Worm (Caenorhabditis elegans): ENCODE measurements around the gene C33A12.3.

- no peak for TF ChIP-seq ceh-13 (GFP tag; optimal IDR thresholded peaks at IDR 0.05)
- no peak for TF ChIP-seq ama-1 (optimal IDR thresholded peaks at IDR 0.05)
- no peak for TF ChIP-seq flt-1 (GFP tag; IDR thresholded peaks at IDR 0.05)
- TF ChIP-seq sea-1 (GFP tag; conservative IDR thresholded peaks at IDR 0.05): no peak
- no peak for TF ChIP-seq ets-7 (tag; optimal IDR thresholded peaks at IDR 0.05)
- TF ChIP-seq hmbx-1 (tag; optimal IDR thresholded peaks at IDR 0.05): no peak
- no peak for TF ChIP-seq hnd-1 (tag; optimal IDR thresholded peaks at IDR 0.05)
- TF ChIP-seq hmg-4 (GFP tag; optimal IDR thresholded peaks at IDR 0.05): no peak
- no peak for TF ChIP-seq ceh-36 (tag; optimal IDR thresholded peaks at IDR 0.05)
These were observed 4.0 kb upstream of the C33A12.3 start, which contains the start of gene C33A12.19 for ce11 chrIV:9516831-9517230.

All from whole organism, early embryonic.